Worm (Caenorhabditis elegans) whole organism, late embryonic: Measurements from ENCODE around the gene Y32B12A.5.
"Not testable (repeated sequence)": the region's sequence is repeated elsewhere in the genome, so short reads cannot be mapped to it uniquely, and the experiment has no call there.

Source experiments
- C38D4.7 ChIP-seq: fragments of 200-800 bp; sonication (Bioruptor generic); optimal IDR thresholded peaks from 2 replicates; lab custom pipeline; 2018; ENCODE audit warnings: mild to moderate bottlenecking, missing genetic modification characterization, moderate library complexity, missing compliant biosample characterization
- F13H6.1 ChIP-seq: sonication (generic microtip); optimal IDR thresholded peaks from 2 replicates; lab custom pipeline; 2016; ENCODE audit warnings: missing genetic modification characterization, missing compliant biosample characterization
- K09A11.1 ChIP-seq: sonication (generic microtip); optimal IDR thresholded peaks from 2 replicates; lab custom pipeline; 2017; ENCODE audit warnings: antibody characterized with exemption, mild to moderate bottlenecking, missing genetic modification characterization, missing compliant biosample characterization; ENCODE audit not compliant: insufficient read depth
- Y22D7AL.16 ChIP-seq: sonication (generic microtip); optimal IDR thresholded peaks from 2 replicates; lab custom pipeline; 2016; ENCODE audit warnings: missing genetic modification characterization, missing compliant biosample characterization
- ceh-14 ChIP-seq: sonication (generic microtip); optimal IDR thresholded peaks from 2 replicates; lab custom pipeline; 2016; ENCODE audit warnings: missing genotype, missing genetic modification characterization, missing compliant biosample characterization
- ceh-19 ChIP-seq: fragments of 200-800 bp; sonication (Bioruptor generic); optimal IDR thresholded peaks from 2 replicates; lab custom pipeline; 2018; ENCODE audit warnings: mild to moderate bottlenecking, missing genetic modification characterization, missing compliant biosample characterization
- ceh-2 ChIP-seq: sonication (generic microtip); optimal IDR thresholded peaks from 2 replicates; lab custom pipeline; 2016; ENCODE audit warnings: missing genotype, missing genetic modification characterization, missing compliant biosample characterization
- ceh-22 ChIP-seq: sonication (generic microtip); optimal IDR thresholded peaks from 2 replicates; lab custom pipeline; 2017; ENCODE audit warnings: missing biosample characterization, missing genetic modification characterization
- ceh-31 ChIP-seq: sonication (generic microtip); optimal IDR thresholded peaks from 2 replicates; lab custom pipeline; 2016; ENCODE audit warnings: missing genetic modification characterization, missing compliant biosample characterization
- ceh-45 ChIP-seq: fragments of 200-800 bp; sonication (Bioruptor generic); IDR thresholded peaks from 2 replicates; pipeline ENCODE4 v1.3.6; 2022; ENCODE audit warnings: missing genetic modification reagents, missing genetic modification characterization, missing compliant biosample characterization
- ceh-48 ChIP-seq: sonication (generic microtip); optimal IDR thresholded peaks from 2 replicates; lab custom pipeline; 2016; ENCODE audit warnings: missing genetic modification characterization, inconsistent platforms, missing compliant biosample characterization
- ceh-6 ChIP-seq: fragments of 200-800 bp; sonication (Bioruptor generic); optimal IDR thresholded peaks from 2 replicates; lab custom pipeline; 2018; ENCODE audit warnings: mild to moderate bottlenecking, missing genetic modification characterization, missing compliant biosample characterization
- che-1 ChIP-seq: sonication (generic microtip); optimal IDR thresholded peaks from 2 replicates; lab custom pipeline; 2016; ENCODE audit warnings: mild to moderate bottlenecking, missing genetic modification characterization, missing compliant biosample characterization
- dve-1 ChIP-seq: sonication (generic microtip); optimal IDR thresholded peaks from 2 replicates; lab custom pipeline; 2017; ENCODE audit warnings: antibody characterized with exemption, mild to moderate bottlenecking, missing genetic modification characterization, missing compliant biosample characterization
- elt-2 ChIP-seq: sonication (generic microtip); optimal IDR thresholded peaks from 2 replicates; lab custom pipeline; 2016; ENCODE audit warnings: missing genetic modification reagents, missing genetic modification characterization, missing compliant biosample characterization
- ets-4 ChIP-seq: sonication (generic microtip); optimal IDR thresholded peaks from 2 replicates; lab custom pipeline; 2016; ENCODE audit warnings: missing genetic modification characterization, missing compliant biosample characterization
- eyg-1 ChIP-seq: sonication (generic microtip); optimal IDR thresholded peaks from 2 replicates; lab custom pipeline; 2016; ENCODE audit warnings: missing genotype, missing genetic modification characterization, missing compliant biosample characterization
- fax-1 ChIP-seq: sonication (generic microtip); optimal IDR thresholded peaks from 2 replicates; lab custom pipeline; 2016; ENCODE audit warnings: missing genotype, missing genetic modification characterization, missing compliant biosample characterization
- hlh-13 ChIP-seq: fragments of 200-800 bp; sonication (Bioruptor generic); optimal IDR thresholded peaks from 2 replicates; lab custom pipeline; 2018; ENCODE audit warnings: mild to moderate bottlenecking, missing genetic modification characterization, missing compliant biosample characterization
- hlh-8 ChIP-seq: sonication (generic microtip); optimal IDR thresholded peaks from 2 replicates; lab custom pipeline; 2016; ENCODE audit warnings: missing genotype, missing genetic modification characterization, missing compliant biosample characterization
- lim-6 ChIP-seq: sonication (generic microtip); optimal IDR thresholded peaks from 2 replicates; lab custom pipeline; 2016; ENCODE audit warnings: missing genetic modification characterization, missing compliant biosample characterization
- lin-11 ChIP-seq: fragments of 200-800 bp; sonication (Bioruptor generic); optimal IDR thresholded peaks from 2 replicates; lab custom pipeline; 2018; ENCODE audit warnings: mild to moderate bottlenecking, missing genetic modification characterization, missing compliant biosample characterization
- madf-2 ChIP-seq: sonication (generic microtip); optimal IDR thresholded peaks from 2 replicates; lab custom pipeline; 2017; ENCODE audit warnings: missing genetic modification characterization, missing compliant biosample characterization
- nfya-1 ChIP-seq: sonication (generic microtip); optimal IDR thresholded peaks from 2 replicates; lab custom pipeline; 2017; ENCODE audit warnings: missing genetic modification characterization, mild to moderate bottlenecking, missing compliant biosample characterization, antibody characterized with exemption, moderate library complexity
- nhr-232 ChIP-seq: sonication (generic microtip); optimal IDR thresholded peaks from 2 replicates; lab custom pipeline; 2016; ENCODE audit warnings: missing genetic modification characterization, missing compliant biosample characterization
- npax-4 ChIP-seq: sonication (generic microtip); optimal IDR thresholded peaks from 2 replicates; lab custom pipeline; 2016; ENCODE audit warnings: missing genetic modification characterization, missing compliant biosample characterization
- odd-2 ChIP-seq: sonication (generic microtip); optimal IDR thresholded peaks from 2 replicates; lab custom pipeline; 2017; ENCODE audit warnings: antibody characterized with exemption, mild to moderate bottlenecking, missing genetic modification characterization, missing compliant biosample characterization
- pag-3 ChIP-seq: sonication (generic microtip); optimal IDR thresholded peaks from 2 replicates; lab custom pipeline; 2016; ENCODE audit warnings: missing compliant biosample characterization, missing genetic modification characterization, borderline replicate concordance
- pax-1 ChIP-seq: fragments of 150-350 bp; optimal IDR thresholded peaks from 2 replicates; lab custom pipeline; 2014; ENCODE audit warnings: missing biosample characterization, missing genetic modification characterization
- pha-2 ChIP-seq: sonication (generic microtip); optimal IDR thresholded peaks from 2 replicates; lab custom pipeline; 2017; ENCODE audit warnings: mild to moderate bottlenecking, missing genetic modification characterization, missing compliant biosample characterization
- pqm-1 ChIP-seq: sonication (generic microtip); optimal IDR thresholded peaks from 2 replicates; lab custom pipeline; 2016; ENCODE audit warnings: missing genetic modification characterization, missing compliant biosample characterization
- ref-2 ChIP-seq: sonication (generic microtip); optimal IDR thresholded peaks from 2 replicates; lab custom pipeline; 2016; ENCODE audit warnings: missing genetic modification characterization, missing compliant biosample characterization
- sox-2 ChIP-seq: fragments of 200-800 bp; sonication (Bioruptor generic); IDR thresholded peaks from 2 replicates; pipeline ENCODE4 v1.3.6; 2022; ENCODE audit warnings: missing genetic modification reagents, missing genetic modification characterization, missing compliant biosample characterization
- syd-9 ChIP-seq: sonication (generic microtip); optimal IDR thresholded peaks from 2 replicates; lab custom pipeline; 2016; ENCODE audit warnings: mild to moderate bottlenecking, missing genetic modification characterization, moderate library complexity, missing compliant biosample characterization
- unc-3 ChIP-seq, 2 experiments: fragments of 200-800 bp in 1 of 2; sonication (Bioruptor generic) in 1 of 2; sonication (generic microtip) in 1 of 2; conservative IDR thresholded peaks in 1 of 2; optimal IDR thresholded peaks in 1 of 2; 2 replicates each; pipeline versions ENCODE4 v1.3.6 to Lab custom; 2016 to 2022; ENCODE audit warnings: missing compliant biosample characterization in 2 of 2, missing genetic modification characterization in 2 of 2, missing genetic modification reagents in 1 of 2
- unc-42 ChIP-seq: sonication (generic microtip); optimal IDR thresholded peaks from 2 replicates; lab custom pipeline; 2016; ENCODE audit warnings: missing genotype, missing genetic modification characterization, missing compliant biosample characterization
- unc-55 ChIP-seq: sonication (generic microtip); optimal IDR thresholded peaks from 2 replicates; lab custom pipeline; 2017; ENCODE audit warnings: missing biosample characterization, missing genetic modification reagents, missing genetic modification characterization
- unc-86 ChIP-seq: sonication (generic microtip); optimal IDR thresholded peaks from 2 replicates; lab custom pipeline; 2016; ENCODE audit warnings: missing genetic modification characterization, missing compliant biosample characterization
- ztf-16 ChIP-seq: sonication (generic microtip); optimal IDR thresholded peaks from 2 replicates; lab custom pipeline; 2017; ENCODE audit warnings: missing genetic modification characterization, missing compliant biosample characterization

The Y32B12A.5 gene

DNA sequence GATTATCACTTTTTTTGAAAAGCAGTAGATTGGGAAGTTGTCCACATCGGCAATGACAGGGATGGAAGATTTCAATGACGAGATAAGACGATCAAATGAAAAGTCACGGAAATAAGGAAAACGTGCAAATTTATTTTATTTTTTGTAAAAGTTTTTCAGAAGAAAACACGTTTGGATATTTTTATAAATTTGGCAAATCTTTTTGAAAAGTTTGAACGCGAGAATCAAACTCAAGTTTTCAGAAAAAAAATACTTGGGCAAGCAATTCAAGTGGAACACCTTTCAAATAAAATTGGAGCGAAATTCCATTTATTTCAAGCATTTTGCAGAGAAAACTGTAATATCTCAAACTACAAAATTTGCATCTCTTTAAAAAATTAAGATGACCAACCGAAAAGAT lies 27.8 kb upstream of the Y32B12A.5 start, which contains the start of gene F36D3.5:
Gene F36D3.5, minus strand, starts transcription at position 101 of the 400 bp plus-strand sequence.
- not testable (repeated sequence) for TF ChIP-seq K09A11.1, che-1, lin-11

DNA sequence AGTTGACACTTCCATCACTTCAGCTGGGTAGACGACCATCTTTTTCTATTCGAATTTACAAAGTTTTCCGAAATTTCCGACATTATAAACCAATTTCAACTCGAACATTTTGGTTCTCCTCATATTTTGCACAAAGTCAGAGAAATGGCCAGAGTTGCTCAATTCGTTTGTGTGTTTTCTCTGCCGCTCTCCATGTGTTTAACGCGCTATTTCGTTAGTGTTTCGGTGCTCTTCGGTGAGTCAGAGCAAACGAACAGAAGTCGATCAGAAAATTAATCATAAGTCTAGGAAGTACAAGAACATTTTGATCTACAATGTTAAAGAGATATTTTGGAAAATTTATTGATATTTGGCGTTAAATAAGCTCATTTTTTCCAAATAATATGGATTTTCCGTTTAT lies 21.3 kb upstream of the Y32B12A.5 start, which contains the start of gene srr-3:
Gene srr-3, minus strand, starts transcription at position 101 of the 400 bp plus-strand sequence.
- TF ChIP-seq pag-3 (tag; lab: Kevin White, UChicago) = no peak
- no peak for TF ChIP-seq F13H6.1 (tag; lab: Kevin White, UChicago)
- TF ChIP-seq npax-4 = no peak
- TF ChIP-seq syd-9 (tag; lab: Kevin White, UChicago) = no peak
- no peak for TF ChIP-seq odd-2
- TF ChIP-seq pqm-1 (tag; lab: Kevin White, UChicago) = no peak
- TF ChIP-seq pha-2 (tag; lab: Kevin White, UChicago) = no peak
- no peak for TF ChIP-seq fax-1 (tag; lab: Kevin White, UChicago)
- TF ChIP-seq ceh-31 (tag; lab: Kevin White, UChicago) = no peak
- no peak for TF ChIP-seq ceh-14 (tag; lab: Kevin White, UChicago)
- TF ChIP-seq ztf-16 = no peak
- no peak for TF ChIP-seq unc-86 (tag; lab: Kevin White, UChicago)
- TF ChIP-seq elt-2 (tag; lab: Kevin White, UChicago) = no peak
- TF ChIP-seq hlh-8 (tag; lab: Kevin White, UChicago) = no peak
- TF ChIP-seq C38D4.7 (GFP tag; lab: Kevin White, UChicago) = no peak

DNA sequence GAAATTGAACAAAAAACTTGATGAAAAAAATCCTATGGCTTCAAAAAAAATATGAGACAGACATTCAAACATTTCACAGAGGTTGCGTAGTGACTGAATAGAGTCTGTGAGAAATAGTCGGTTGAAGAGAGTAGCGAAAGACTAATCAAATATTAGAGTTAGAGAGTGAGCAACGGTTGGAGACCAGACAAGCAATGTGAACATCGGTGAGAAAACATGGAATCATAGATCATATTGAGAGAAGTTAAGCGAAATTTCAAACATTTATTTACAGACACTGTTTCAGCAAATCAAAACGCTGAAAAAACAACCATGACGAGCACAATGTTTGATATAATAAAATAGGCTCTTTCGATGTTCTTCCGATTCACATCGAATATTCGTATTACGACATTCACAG lies 19.3 kb upstream of the Y32B12A.5 start:
- no peak for TF ChIP-seq C38D4.7 (GFP tag; lab: Kevin White, UChicago)
- TF ChIP-seq ceh-14 (tag; lab: Kevin White, UChicago) = no peak
- no peak for TF ChIP-seq nhr-232 (tag; lab: Kevin White, UChicago)
- TF ChIP-seq unc-55 (GFP tag; lab: Kevin White, UChicago) = no peak
- no peak for TF ChIP-seq ceh-48 (tag; lab: Kevin White, UChicago)
- TF ChIP-seq ref-2 (tag; lab: Kevin White, UChicago) = no peak
- no peak for TF ChIP-seq hlh-13 (GFP tag; lab: Kevin White, UChicago)
- no peak for TF ChIP-seq madf-2 (tag; lab: Kevin White, UChicago)
- TF ChIP-seq unc-86 (tag; lab: Kevin White, UChicago) = no peak
- TF ChIP-seq ceh-22 (tag; lab: Kevin White, UChicago) = no peak
- TF ChIP-seq ceh-31 (tag; lab: Kevin White, UChicago) = no peak
- TF ChIP-seq pqm-1 (tag; lab: Kevin White, UChicago) = no peak
- TF ChIP-seq ceh-2 (tag; lab: Kevin White, UChicago) = no peak

DNA sequence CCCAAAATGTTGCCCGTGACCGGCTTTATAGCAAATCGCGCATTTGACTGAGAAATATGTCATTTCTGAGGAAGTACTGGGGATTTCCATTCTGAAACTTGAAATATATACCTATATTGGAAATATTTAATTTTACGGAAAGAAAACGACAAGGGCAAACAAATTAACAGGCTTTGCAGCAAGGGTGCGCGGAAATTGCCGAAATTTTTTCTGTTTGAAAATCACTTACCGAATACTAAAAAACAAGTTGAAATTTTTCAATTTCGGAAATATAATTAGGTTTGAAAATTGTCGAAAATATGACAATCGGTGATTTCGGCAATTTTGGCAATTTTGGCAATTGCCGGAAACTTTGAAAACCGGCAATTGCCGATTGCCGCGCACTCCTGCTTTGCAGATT lies 18.5 kb upstream of the Y32B12A.5 start, which contains the start of gene nhr-54:
Gene nhr-54, minus strand, starts transcription at position 101 of the 400 bp plus-strand sequence.
- TF ChIP-seq ref-2 (tag; lab: Kevin White, UChicago) = no peak
- TF ChIP-seq ceh-45 (GFP tag; lab: Robert Waterston, UW) = no peak
- TF ChIP-seq ceh-6 = no peak
- TF ChIP-seq nhr-232 (tag; lab: Kevin White, UChicago) = no peak
- TF ChIP-seq ets-4 (tag; lab: Kevin White, UChicago) = no peak
- no peak for TF ChIP-seq lim-6
- TF ChIP-seq npax-4 = no peak
- no peak for TF ChIP-seq F13H6.1 (tag; lab: Kevin White, UChicago)
- TF ChIP-seq sox-2 = no peak
- no peak for TF ChIP-seq dve-1 (tag; lab: Kevin White, UChicago)
- no peak for TF ChIP-seq C38D4.7 (GFP tag; lab: Kevin White, UChicago)
- TF ChIP-seq nfya-1 (tag; lab: Kevin White, UChicago) = no peak
- no peak for TF ChIP-seq madf-2 (tag; lab: Kevin White, UChicago)

- TF ChIP-seq unc-42 (tag; lab: Kevin White, UChicago) (no peak), odd-2 (no peak), che-1 (no peak), syd-9 (tag; lab: Kevin White, UChicago) (no peak), Y22D7AL.16 (tag; lab: Kevin White, UChicago) (no peak), eyg-1 (tag; lab: Kevin White, UChicago) (no peak), unc-3 (GFP tag; conservative IDR thresholded peaks at IDR 0.05; lab: Robert Waterston, UW) (no peak), unc-3 (tag; optimal IDR thresholded peaks at IDR 0.05; lab: Kevin White, UChicago) (no peak), ceh-19 (GFP tag; lab: Kevin White, UChicago) (no peak), lin-11 (no peak), pax-1 (tag; lab: Kevin White, UChicago) (no peak)
Measured at ce11 chrV:16503164-16503563, 15.8 kb upstream of the Y32B12A.5 start, which contains the start of gene F36D3.14. TSS of gene F36D3.14 (minus strand) at chrV:16503264.
